Fruit fly (Drosophila melanogaster): ENCODE results near the gene CG10510.

DNA sequence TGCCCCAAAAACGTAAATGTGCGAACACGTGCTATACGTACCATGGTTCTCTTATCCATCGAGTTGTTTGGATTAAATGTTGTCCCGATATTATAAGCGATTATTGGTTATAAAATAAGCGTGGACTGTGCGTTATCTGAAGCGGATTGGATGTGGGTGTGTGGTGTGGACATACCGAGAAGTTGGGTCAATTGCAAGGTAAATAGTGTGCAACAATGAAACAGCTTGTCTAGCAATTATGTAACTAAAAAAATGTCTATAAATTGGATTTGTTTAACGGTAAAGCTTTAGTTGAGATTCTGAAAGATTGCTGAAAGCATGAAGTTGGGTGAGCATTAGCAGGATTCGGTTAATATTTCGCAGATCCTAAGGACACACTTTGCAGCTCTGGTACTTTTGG is 47.8 kb upstream of the CG10510 start, which contains the start of gene CG43218:
- TF ChIP-seq rgr (GFP tag; optimal IDR thresholded peaks at IDR 0.05), result no peak
- no peak for TF ChIP-seq foxo (GFP tag; optimal IDR thresholded peaks at IDR 0.05)
- TF ChIP-seq Vsx2 (GFP tag; optimal IDR thresholded peaks at IDR 0.05; ENCODE audit: partially characterized antibody), result no peak
- TF ChIP-seq Hnf4 (GFP tag; optimal IDR thresholded peaks at IDR 0.05), result no peak
- no peak for TF ChIP-seq br (GFP tag; optimal IDR thresholded peaks at IDR 0.05)
- no peak for TF ChIP-seq lola (GFP tag; optimal IDR thresholded peaks at IDR 0.05)
- no peak for TF ChIP-seq Hr83 (GFP tag; optimal IDR thresholded peaks at IDR 0.05; ENCODE audit: poor library complexity, severe bottlenecking)

Measured in whole organism, wandering third instar larva.